Worm (Caenorhabditis elegans) whole organism, mixed stage, embryonic: ENCODE results near the gene fbxc-14.
"Not testable (repeated sequence)": the region's sequence is repeated elsewhere in the genome, so short reads cannot be mapped to it uniquely, and the experiment has no call there.

Source experiments
- M03D4.4 ChIP-seq: sonication (generic microtip); optimal IDR thresholded peaks from 2 replicates; lab custom pipeline; 2017; ENCODE audit warnings: mild to moderate bottlenecking, missing genetic modification characterization, missing compliant biosample characterization
- blmp-1 ChIP-seq: fragments of 150-350 bp; optimal IDR thresholded peaks from 2 replicates; lab custom pipeline; 2014; ENCODE audit warnings: missing biosample characterization, missing genetic modification characterization
- ceh-39 ChIP-seq: fragments of 150-350 bp; optimal IDR thresholded peaks from 2 replicates; lab custom pipeline; 2014; ENCODE audit warnings: missing biosample characterization, missing genetic modification characterization
- ceh-83 ChIP-seq: fragments of 200-800 bp; sonication (Bioruptor generic); optimal IDR thresholded peaks from 2 replicates; lab custom pipeline; 2018; ENCODE audit warnings: mild to moderate bottlenecking, missing genetic modification characterization, missing compliant biosample characterization
- ces-1 ChIP-seq: fragments of 150-350 bp; optimal IDR thresholded peaks from 2 replicates; lab custom pipeline; 2014; ENCODE audit warnings: missing biosample characterization, missing genetic modification reagents, missing genetic modification characterization
- cnd-1 ChIP-seq: fragments of 200-800 bp; sonication (Bioruptor generic); optimal IDR thresholded peaks from 2 replicates; lab custom pipeline; 2018; ENCODE audit warnings: mild to moderate bottlenecking, missing genetic modification characterization, missing compliant biosample characterization
- drap-1 ChIP-seq: fragments of 200-800 bp; sonication (Bioruptor generic); optimal IDR thresholded peaks from 3 replicates; lab custom pipeline; 2018; ENCODE audit warnings: mild to moderate bottlenecking, missing genetic modification characterization, missing compliant biosample characterization
- elt-1 ChIP-seq: sonication (generic microtip); optimal IDR thresholded peaks from 2 replicates; lab custom pipeline; 2017; ENCODE audit warnings: missing genetic modification characterization, mild to moderate bottlenecking, missing compliant biosample characterization, antibody characterized with exemption, moderate library complexity, borderline replicate concordance; ENCODE audit not compliant: insufficient read depth
- elt-3 ChIP-seq: fragments of 150-350 bp; optimal IDR thresholded peaks from 2 replicates; lab custom pipeline; 2014; ENCODE audit warnings: missing biosample characterization, missing genetic modification characterization
- flh-1 ChIP-seq: fragments of 200-800 bp; sonication (Bioruptor generic); optimal IDR thresholded peaks from 2 replicates; lab custom pipeline; 2018; ENCODE audit warnings: mild to moderate bottlenecking, missing genetic modification characterization, moderate library complexity, missing compliant biosample characterization
- ham-2 ChIP-seq: fragments of 200-800 bp; sonication (Bioruptor generic); optimal IDR thresholded peaks from 2 replicates; lab custom pipeline; 2018; ENCODE audit warnings: mild to moderate bottlenecking, missing genetic modification characterization, missing compliant biosample characterization
- hlh-1 ChIP-seq: fragments of 150-350 bp; optimal IDR thresholded peaks from 2 replicates; lab custom pipeline; 2014; ENCODE audit warnings: missing biosample characterization, missing genetic modification reagents, missing genetic modification characterization
- lin-32 ChIP-seq: fragments of 200-800 bp; sonication (Bioruptor generic); optimal IDR thresholded peaks from 2 replicates; lab custom pipeline; 2018; ENCODE audit warnings: mild to moderate bottlenecking, missing genetic modification characterization, missing compliant biosample characterization
- lsy-2 ChIP-seq: fragments of 150-350 bp; optimal IDR thresholded peaks from 2 replicates; lab custom pipeline; 2014; ENCODE audit warnings: missing biosample characterization, missing genetic modification characterization
- mab-5 ChIP-seq: fragments of 150-350 bp; optimal IDR thresholded peaks from 2 replicates; lab custom pipeline; 2014; ENCODE audit warnings: missing biosample characterization, missing genetic modification characterization
- mep-1 ChIP-seq: fragments of 150-350 bp; optimal IDR thresholded peaks from 2 replicates; lab custom pipeline; 2017; ENCODE audit warnings: missing biosample characterization, missing genetic modification reagents, missing genetic modification characterization, inconsistent platforms
- mls-2 ChIP-seq: sonication (generic microtip); optimal IDR thresholded peaks from 2 replicates; lab custom pipeline; 2016; ENCODE audit warnings: mild to moderate bottlenecking, missing genetic modification characterization, moderate library complexity, missing compliant biosample characterization
- nhr-12 ChIP-seq: fragments of 150-350 bp; optimal IDR thresholded peaks from 2 replicates; lab custom pipeline; 2014; ENCODE audit warnings: missing biosample characterization, missing genetic modification characterization
- nhr-2 ChIP-seq: fragments of 150-350 bp; optimal IDR thresholded peaks from 2 replicates; lab custom pipeline; 2014; ENCODE audit warnings: missing biosample characterization, missing genetic modification characterization
- nhr-237 ChIP-seq: fragments of 150-350 bp; optimal IDR thresholded peaks from 2 replicates; lab custom pipeline; 2014; ENCODE audit warnings: missing biosample characterization, missing genetic modification characterization
- nhr-28 ChIP-seq: fragments of 150-350 bp; optimal IDR thresholded peaks from 2 replicates; lab custom pipeline; 2014; ENCODE audit warnings: missing biosample characterization, missing genetic modification characterization
- pha-4 ChIP-seq: fragments of 150-350 bp; optimal IDR thresholded peaks from 2 replicates; lab custom pipeline; 2018; ENCODE audit warnings: missing biosample characterization, missing genetic modification reagents, missing genetic modification characterization
- sem-2 ChIP-seq: fragments of 200-800 bp; sonication (Bioruptor generic); optimal IDR thresholded peaks from 2 replicates; lab custom pipeline; 2018; ENCODE audit warnings: mild to moderate bottlenecking, missing genetic modification characterization, missing compliant biosample characterization
- sptf-1 ChIP-seq: sonication (generic microtip); optimal IDR thresholded peaks from 2 replicates; lab custom pipeline; 2017; ENCODE audit warnings: mild to moderate bottlenecking, missing genetic modification characterization, moderate library complexity, missing compliant biosample characterization
- tbx-8 ChIP-seq: fragments of 200-800 bp; sonication (Bioruptor generic); optimal IDR thresholded peaks from 2 replicates; lab custom pipeline; 2018; ENCODE audit warnings: mild to moderate bottlenecking, missing genetic modification characterization, moderate library complexity, missing compliant biosample characterization
- unc-62 ChIP-seq: fragments of 150-350 bp; optimal IDR thresholded peaks from 2 replicates; lab custom pipeline; 2014; ENCODE audit warnings: missing biosample characterization, missing genetic modification reagents, missing genetic modification characterization
- zip-8 ChIP-seq: fragments of 150-350 bp; optimal IDR thresholded peaks from 2 replicates; lab custom pipeline; 2014; ENCODE audit warnings: missing biosample characterization, missing genetic modification characterization
- ztf-11 ChIP-seq: fragments of 150-350 bp; optimal IDR thresholded peaks from 2 replicates; lab custom pipeline; 2014; ENCODE audit warnings: missing biosample characterization, missing genetic modification characterization

Gene fbxc-14

DNA sequence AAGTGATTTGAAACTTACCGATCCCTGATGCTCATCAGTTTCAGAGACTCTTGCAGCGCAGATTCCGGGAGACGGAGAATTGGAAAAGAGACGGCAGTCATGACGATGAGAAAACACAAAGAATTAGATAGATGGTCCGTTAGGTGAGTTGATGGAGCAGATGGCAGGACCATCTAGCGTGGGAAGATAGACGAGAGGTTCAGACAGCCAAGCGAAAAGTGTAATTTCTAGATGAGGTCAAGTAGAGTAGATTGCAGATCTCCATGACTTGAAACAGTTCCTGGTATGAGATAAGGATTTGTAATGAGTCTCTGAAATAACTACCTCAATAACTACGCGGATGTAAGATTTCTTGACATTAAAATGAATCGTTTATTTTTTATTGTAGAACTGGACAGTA, 22.0 kb downstream of the fbxc-14 start, which contains the start of gene F45D11.11:
F45D11.11 (minus strand) TSS at position 101 of the 400 bp plus-strand sequence.
- TF ChIP-seq M03D4.4 (tag; lab: Kevin White, UChicago); elt-3; flh-1: not testable (repeated sequence)

DNA sequence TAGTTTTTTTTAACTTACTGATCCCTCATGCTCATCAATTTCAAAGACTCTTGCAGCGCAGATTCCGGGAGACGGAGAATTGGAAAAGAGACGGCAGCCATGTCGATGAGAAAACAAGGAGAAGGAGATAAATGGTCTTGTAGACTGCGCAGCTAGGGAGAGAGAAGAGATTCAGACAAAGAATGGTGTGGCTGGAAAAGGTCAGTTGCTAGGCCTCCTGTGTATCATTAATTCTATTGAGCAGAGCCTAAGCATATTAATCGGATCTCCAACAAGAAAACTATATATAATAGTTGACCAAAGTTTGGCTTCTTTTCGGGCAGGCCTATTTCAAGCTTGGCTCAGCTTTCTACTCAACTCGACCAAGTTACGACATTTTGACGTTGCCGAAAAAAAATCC, 25.4 kb downstream of the fbxc-14 start, which contains the start of gene fbxb-29:
fbxb-29 (minus strand) TSS at position 101 of the 400 bp plus-strand sequence.
- TF ChIP-seq zip-8 (tag; lab: Kevin White, UChicago), result no peak
- no peak for TF ChIP-seq nhr-28
- TF ChIP-seq mep-1, result no peak
- TF ChIP-seq lin-32 (GFP tag; lab: Kevin White, UChicago), result no peak
- no peak for TF ChIP-seq nhr-12 (tag; lab: Kevin White, UChicago)
- no peak for TF ChIP-seq ces-1 (GFP tag; lab: Kevin White, UChicago)
- no peak for TF ChIP-seq blmp-1 (tag; lab: Kevin White, UChicago)
- TF ChIP-seq elt-1, result no peak
- TF ChIP-seq drap-1 (GFP tag; lab: Kevin White, UChicago), result no peak
- TF ChIP-seq ceh-83 (GFP tag; lab: Kevin White, UChicago), result no peak
- no peak for TF ChIP-seq ztf-11 (tag; lab: Kevin White, UChicago)
- no peak for TF ChIP-seq elt-3
- no peak for TF ChIP-seq pha-4 (tag; lab: Kevin White, UChicago)
- TF ChIP-seq hlh-1 (tag; lab: Kevin White, UChicago), result no peak
- no peak for TF ChIP-seq cnd-1 (tag; lab: Kevin White, UChicago)
- TF ChIP-seq, all 35 proteins: peak for 0

DNA sequence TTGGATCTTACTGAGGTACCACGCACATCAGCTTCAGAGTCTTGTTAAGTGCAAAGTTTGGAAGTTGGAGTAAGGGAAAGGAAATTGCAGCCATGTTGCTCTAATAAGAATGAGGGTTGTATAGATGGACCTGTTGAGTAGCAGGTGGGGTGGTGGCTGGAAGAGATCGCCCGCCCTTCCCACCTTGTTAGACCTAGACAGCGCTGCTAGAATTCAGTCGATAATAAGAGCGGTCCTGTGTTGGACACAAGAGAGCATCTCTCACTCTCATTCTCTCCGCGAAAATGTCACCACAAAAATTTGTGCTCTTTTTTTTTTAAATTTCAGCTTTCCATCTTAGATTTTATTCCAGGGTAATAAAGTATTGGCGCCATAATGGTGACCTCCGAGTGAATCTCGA, 27.3 kb downstream of the fbxc-14 start, which contains the start of the genes fbxb-30 and F45D11.5:
fbxb-30 (minus strand) TSS at position 101 of the 400 bp plus-strand sequence.
F45D11.5 (plus strand) TSS at position 352 of the 400 bp plus-strand sequence.
- TF ChIP-seq ceh-39 (tag; lab: Kevin White, UChicago) (no peak), sptf-1 (tag; lab: Kevin White, UChicago) (no peak), sem-2 (GFP tag; lab: Kevin White, UChicago) (no peak), cnd-1 (tag; lab: Kevin White, UChicago) (no peak), tbx-8 (no peak), ces-1 (GFP tag; lab: Kevin White, UChicago) (no peak), ham-2 (GFP tag; lab: Kevin White, UChicago) (no peak), mep-1 (no peak), elt-1 (no peak), drap-1 (GFP tag; lab: Kevin White, UChicago) (no peak), nhr-28 (no peak), mab-5 (no peak), nhr-237 (no peak), mls-2 (tag; lab: Kevin White, UChicago) (no peak), ceh-83 (GFP tag; lab: Kevin White, UChicago) (no peak), lsy-2 (tag; lab: Kevin White, UChicago) (no peak), flh-1 (no peak)

- TF ChIP-seq flh-1; elt-1; unc-62 (GFP tag; lab: Kevin White, UChicago): not testable (repeated sequence)
Observed at ce11 chrII:1006375-1006774, 32.3 kb downstream of the fbxc-14 start, which contains the start of gene F45D11.14. TSS of gene F45D11.14 (minus strand) at chrII:1006475.

ce11 chrII:1024684-1025083, 50.6 kb downstream of the fbxc-14 start, which contains the start of gene btb-11:
TSS of gene btb-11 (minus strand) at chrII:1024784.
- not testable (repeated sequence) for TF ChIP-seq elt-1; elt-3; nhr-2 (tag; lab: Kevin White, UChicago)
